Fruit fly (Drosophila melanogaster) whole organism, pupa: ENCODE measurements around the gene Bap60.
"Not testable (repeated sequence)": the region's sequence is repeated elsewhere in the genome, so short reads cannot be mapped to it uniquely, and the experiment has no call there.

Experiments
- CG10348 ChIP-seq: fragments of 200-800 bp; sonication (Bioruptor generic); IDR thresholded peaks from 2 replicates; pipeline ENCODE4 v1.3.6; 2022; ENCODE audit warnings: missing biosample characterization, missing genetic modification characterization
- CG12605 ChIP-seq: fragments of 200-800 bp; sonication (Bioruptor generic); IDR thresholded peaks from 2 replicates; pipeline ENCODE4 v1.3.6; 2022; ENCODE audit warnings: missing biosample characterization, missing genetic modification characterization
- CG13204 ChIP-seq: fragments of 200-800 bp; sonication (Bioruptor generic); optimal IDR thresholded peaks from 2 replicates; lab custom pipeline; 2018; ENCODE audit warnings: missing biosample characterization, mild to moderate bottlenecking, missing genetic modification characterization, moderate library complexity
- CG14655 ChIP-seq: fragments of 200-800 bp; sonication (Bioruptor generic); optimal IDR thresholded peaks from 3 replicates; lab custom pipeline; 2017; ENCODE audit warnings: mild to moderate bottlenecking, missing biosample characterization, missing genetic modification reagents, missing genetic modification characterization
- CG15710 ChIP-seq: fragments of 200-800 bp; sonication (Bioruptor generic); optimal IDR thresholded peaks from 2 replicates; lab custom pipeline; 2018; ENCODE audit warnings: missing biosample characterization, mild to moderate bottlenecking, missing genetic modification characterization, moderate library complexity
- CG17806 ChIP-seq: fragments of 200-800 bp; sonication (Bioruptor generic); optimal IDR thresholded peaks from 2 replicates; lab custom pipeline; 2018; ENCODE audit warnings: missing biosample characterization, mild to moderate bottlenecking, missing genetic modification characterization, moderate library complexity
- CG32121 ChIP-seq: fragments of 200-800 bp; sonication (Bioruptor generic); IDR thresholded peaks from 2 replicates; pipeline ENCODE4 v1.3.6; 2022; ENCODE audit warnings: missing biosample characterization, missing genetic modification characterization
- CG34367 ChIP-seq: fragments of 200-800 bp; sonication (Bioruptor generic); optimal IDR thresholded peaks from 2 replicates; lab custom pipeline; 2018; ENCODE audit warnings: missing biosample characterization, mild to moderate bottlenecking, missing genetic modification characterization
- CG4496 ChIP-seq: fragments of 200-800 bp; sonication (Bioruptor generic); IDR thresholded peaks from 3 replicates; pipeline ENCODE4 v1.3.6; 2022; ENCODE audit warnings: missing biosample characterization, missing genetic modification characterization
- CG8159 ChIP-seq: fragments of 200-800 bp; sonication (Bioruptor generic); optimal IDR thresholded peaks from 3 replicates; lab custom pipeline; 2018; ENCODE audit warnings: missing biosample characterization, mild to moderate bottlenecking, missing genetic modification characterization, moderate library complexity
- CG8301 ChIP-seq: fragments of 200-800 bp; sonication (Bioruptor generic); optimal IDR thresholded peaks from 2 replicates; lab custom pipeline; 2018; ENCODE audit warnings: missing biosample characterization, mild to moderate bottlenecking, missing genetic modification characterization
- CG9948 ChIP-seq: fragments of 200-800 bp; sonication (Bioruptor generic); optimal IDR thresholded peaks from 2 replicates; lab custom pipeline; 2018; ENCODE audit warnings: missing biosample characterization, mild to moderate bottlenecking, missing genetic modification characterization, moderate library complexity
- D1 ChIP-seq: fragments of 200-800 bp; sonication (Bioruptor generic); optimal IDR thresholded peaks from 2 replicates; lab custom pipeline; 2018; ENCODE audit warnings: missing biosample characterization, mild to moderate bottlenecking, missing genetic modification characterization, moderate library complexity
- EcR ChIP-seq: fragments of 200-800 bp; sonication (Bioruptor generic); optimal IDR thresholded peaks from 3 replicates; lab custom pipeline; 2019; ENCODE audit warnings: missing biosample characterization, missing genetic modification characterization, mild to moderate bottlenecking, moderate library complexity, missing genetic modification reagents
- Ets98B ChIP-seq: fragments of 200-800 bp; sonication (Bioruptor generic); IDR thresholded peaks from 2 replicates; pipeline ENCODE4 v1.3.6; 2022; ENCODE audit warnings: missing biosample characterization, missing genetic modification characterization
- Pif1A ChIP-seq: fragments of 200-800 bp; sonication (Bioruptor generic); optimal IDR thresholded peaks from 3 replicates; lab custom pipeline; 2016; ENCODE audit warnings: missing biosample characterization, missing genetic modification characterization
- Pif1B ChIP-seq: fragments of 200-800 bp; sonication (Bioruptor generic); optimal IDR thresholded peaks from 3 replicates; lab custom pipeline; 2016; ENCODE audit warnings: missing biosample characterization, missing genetic modification characterization
- Snoo ChIP-seq: fragments of 200-800 bp; sonication (Bioruptor generic); optimal IDR thresholded peaks from 3 replicates; lab custom pipeline; 2017; ENCODE audit warnings: missing biosample characterization, mild to moderate bottlenecking, missing genetic modification characterization, inconsistent platforms
- fd96Ca ChIP-seq: fragments of 200-800 bp; sonication (Bioruptor generic); IDR thresholded peaks from 3 replicates; pipeline ENCODE4 v1.3.6; 2022; ENCODE audit warnings: missing biosample characterization, missing genetic modification characterization
- gl ChIP-seq: fragments of 200-800 bp; sonication (Bioruptor generic); optimal IDR thresholded peaks from 2 replicates; lab custom pipeline; 2018; ENCODE audit warnings: missing biosample characterization, mild to moderate bottlenecking, missing genetic modification characterization
- rn ChIP-seq: fragments of 200-800 bp; sonication (Bioruptor generic); IDR thresholded peaks from 2 replicates; pipeline ENCODE4 v1.3.6; 2022; ENCODE audit warnings: missing biosample characterization, missing genetic modification characterization

The Bap60 gene

DNA sequence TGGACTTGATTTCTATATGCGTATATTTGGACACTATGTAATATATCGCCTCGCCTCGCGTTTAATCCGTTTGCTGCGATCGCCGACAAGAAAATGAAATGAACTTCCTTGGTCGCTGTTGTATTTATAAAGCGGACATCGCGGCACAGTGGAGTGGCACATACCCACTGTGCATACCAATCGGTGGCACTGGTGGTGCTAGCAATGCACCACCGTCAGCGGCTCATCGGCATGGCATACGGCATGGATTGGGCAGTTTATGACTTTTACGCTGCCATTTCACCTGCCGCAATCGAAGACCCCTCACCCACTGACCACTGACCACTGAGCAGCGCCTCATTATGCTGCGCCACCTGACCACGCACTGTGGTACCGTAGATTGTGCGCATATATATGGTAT is 32.5 kb upstream of the Bap60 start, which contains the start of gene CG12723:
Gene CG12723, minus strand, starts transcription at position 101 of the 400 bp plus-strand sequence.
- TF ChIP-seq CG8301 (tag; lab: Kevin White, UChicago) (no peak), D1 (tag; lab: Kevin White, UChicago) (no peak), Pif1B (no peak), CG10348 (GFP tag; lab: Robert Waterston, UW) (no peak), CG8159 (tag; lab: Kevin White, UChicago) (no peak), Snoo (tag; lab: Kevin White, UChicago) (no peak), CG13204 (GFP tag; lab: Kevin White, UChicago) (no peak), CG9948 (tag; lab: Kevin White, UChicago) (no peak), CG32121 (GFP tag; lab: Robert Waterston, UW) (no peak), EcR (GFP tag; lab: Kevin White, UChicago) (no peak), CG14655 (GFP tag; lab: Kevin White, UChicago) (no peak), CG12605 (GFP tag; lab: Robert Waterston, UW) (no peak), CG34367 (tag; lab: Kevin White, UChicago) (no peak), rn (GFP tag; lab: Robert Waterston, UW) (no peak)

DNA sequence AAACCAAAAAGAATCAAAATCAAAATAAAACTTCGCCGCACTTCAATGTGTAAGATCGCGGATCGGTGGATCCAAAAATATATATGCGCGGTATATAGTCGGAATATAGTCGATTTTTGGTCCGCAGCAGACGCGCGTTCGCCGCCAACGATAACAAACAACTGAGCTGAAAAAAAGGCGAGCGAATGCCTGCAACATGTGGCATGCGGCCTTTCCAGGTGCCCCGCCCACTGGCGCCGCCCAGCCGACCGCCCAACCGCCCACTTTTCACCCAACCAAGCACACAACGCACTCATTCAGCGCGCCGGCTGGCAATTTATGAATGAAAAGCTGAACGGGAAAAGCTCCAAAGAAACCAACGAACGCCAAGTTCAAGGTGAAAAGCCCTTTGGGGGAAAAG is 29.7 kb upstream of the Bap60 start, which contains the start of gene Lgr4:
Gene Lgr4, minus strand, starts transcription at position 133 of the 400 bp plus-strand sequence.
- peak; percentile 67 for TF ChIP-seq CG12605 (GFP tag; lab: Robert Waterston, UW)
- no peak for TF ChIP-seq CG17806 (tag; lab: Kevin White, UChicago)
- peak; percentile 17; the same call in 1 of the 2 replicates for TF ChIP-seq CG32121 (GFP tag; lab: Robert Waterston, UW)

- not testable (repeated sequence) for TF ChIP-seq CG9948 (tag; lab: Kevin White, UChicago); Ets98B (GFP tag; lab: Robert Waterston, UW); CG13204 (GFP tag; lab: Kevin White, UChicago)
- TF ChIP-seq, all 21 proteins: peak for 0; not testable (repeated sequence) for 21
Measured at dm6 chrX:13184178-13184577, 24.9 kb upstream of the Bap60 start, which contains the start of gene CG32641. TSS of gene CG32641 (plus strand) at chrX:13184478.

dm6 chrX:13177720-13178119 is 18.4 kb upstream of the Bap60 start, which contains the start of gene CG32640:
TSS of gene CG32640 (plus strand) at chrX:13178005.
- TF ChIP-seq CG12605 (GFP tag; lab: Robert Waterston, UW): 0 out of 2 replicates have a peak, but pooled peaks have one; percentile 10
- peak; percentile 46; the same call in 1 of the 3 replicates for TF ChIP-seq CG4496

- TF ChIP-seq gl (tag; lab: Kevin White, UChicago) (no peak), CG9948 (tag; lab: Kevin White, UChicago) (no peak), CG8301 (tag; lab: Kevin White, UChicago) (no peak), EcR (GFP tag; lab: Kevin White, UChicago) (no peak), CG17806 (tag; lab: Kevin White, UChicago) (no peak), CG12605 (GFP tag; lab: Robert Waterston, UW) (no peak), CG32121 (GFP tag; lab: Robert Waterston, UW) (no peak), Snoo (tag; lab: Kevin White, UChicago) (no peak), CG4496 (no peak), CG15710 (no peak), fd96Ca (GFP tag; lab: Robert Waterston, UW) (no peak), CG10348 (GFP tag; lab: Robert Waterston, UW) (no peak), CG14655 (GFP tag; lab: Kevin White, UChicago) (no peak), rn (GFP tag; lab: Robert Waterston, UW) (no peak), Pif1A (GFP tag; lab: Kevin White, UChicago) (no peak), CG34367 (tag; lab: Kevin White, UChicago) (no peak), D1 (tag; lab: Kevin White, UChicago) (no peak), Pif1B (no peak), CG8159 (tag; lab: Kevin White, UChicago) (no peak), Ets98B (GFP tag; lab: Robert Waterston, UW) (no peak)
Measured at dm6 chrX:13172865-13173264, 13.6 kb upstream of the Bap60 start.

dm6 chrX:13154783-13155182 is 4.5 kb downstream of the Bap60 start, which contains the start of the genes CG4318 and CG4332:
TSS of gene CG4318 (minus strand) at chrX:13154924.
TSS of gene CG4332 (plus strand) at chrX:13155038.
- TF ChIP-seq Pif1B (no peak), CG9948 (tag; lab: Kevin White, UChicago) (no peak), fd96Ca (GFP tag; lab: Robert Waterston, UW) (no peak), EcR (GFP tag; lab: Kevin White, UChicago) (peak; percentile 2)

dm6 chrX:13149083-13149482 is 10.2 kb downstream of the Bap60 start:
- TF ChIP-seq CG32121 (GFP tag; lab: Robert Waterston, UW): no peak
- no peak for TF ChIP-seq CG8159 (tag; lab: Kevin White, UChicago)
- no peak for TF ChIP-seq Snoo (tag; lab: Kevin White, UChicago)
- TF ChIP-seq CG13204 (GFP tag; lab: Kevin White, UChicago): no peak
- TF ChIP-seq Pif1B: no peak
- no peak for TF ChIP-seq CG10348 (GFP tag; lab: Robert Waterston, UW)
- no peak for TF ChIP-seq fd96Ca (GFP tag; lab: Robert Waterston, UW)
- no peak for TF ChIP-seq rn (GFP tag; lab: Robert Waterston, UW)
- no peak for TF ChIP-seq CG15710
- peak; percentile 33; the same call in 1 of the 2 replicates for TF ChIP-seq Ets98B (GFP tag; lab: Robert Waterston, UW)
- peak; percentile 28; the same call in 1 of the 3 replicates for TF ChIP-seq CG4496
- no peak for TF ChIP-seq Pif1A (GFP tag; lab: Kevin White, UChicago)
- TF ChIP-seq CG8301 (tag; lab: Kevin White, UChicago): no peak
- no peak for TF ChIP-seq CG9948 (tag; lab: Kevin White, UChicago)
- 0 out of 2 replicates have a peak, but pooled peaks have one; percentile 34 for TF ChIP-seq CG12605 (GFP tag; lab: Robert Waterston, UW)
- no peak for TF ChIP-seq gl (tag; lab: Kevin White, UChicago)
- TF ChIP-seq D1 (tag; lab: Kevin White, UChicago): no peak
- TF ChIP-seq EcR (GFP tag; lab: Kevin White, UChicago): no peak
- TF ChIP-seq CG34367 (tag; lab: Kevin White, UChicago): no peak
- no peak for TF ChIP-seq CG17806 (tag; lab: Kevin White, UChicago)
- no peak for TF ChIP-seq CG14655 (GFP tag; lab: Kevin White, UChicago)
- TF ChIP-seq, all 21 proteins: peak for 3
